Fruit fly (Drosophila melanogaster) whole organism, embryonic: Measurements from ENCODE around the gene CG16727.

Source experiments
- Atf3 ChIP-seq: fragments of 200-800 bp; sonication (Bioruptor generic); optimal IDR thresholded peaks from 3 replicates; lab custom pipeline; 2016; ENCODE audit warnings: missing biosample characterization, missing genetic modification characterization
- Bdp1 ChIP-seq: fragments of 200-800 bp; sonication (Bioruptor generic); optimal IDR thresholded peaks from 3 replicates; lab custom pipeline; 2016; ENCODE audit warnings: missing biosample characterization, missing genetic modification characterization
- Blimp-1 ChIP-seq: fragments of 200-800 bp; sonication (Bioruptor generic); optimal IDR thresholded peaks from 3 replicates; lab custom pipeline; 2018; ENCODE audit warnings: missing biosample characterization, missing genetic modification characterization, mild to moderate bottlenecking, moderate library complexity, missing genetic modification reagents
- CG1024 ChIP-seq: fragments of 200-800 bp; sonication (Bioruptor generic); IDR thresholded peaks from 2 replicates; pipeline ENCODE4 v1.3.6; 2022; ENCODE audit warnings: missing biosample characterization, missing genetic modification characterization
- CG10431 ChIP-seq: fragments of 200-800 bp; sonication (Bioruptor generic); optimal IDR thresholded peaks from 3 replicates; lab custom pipeline; 2018; ENCODE audit warnings: missing biosample characterization, mild to moderate bottlenecking, missing genetic modification characterization
- CG10959 ChIP-seq: fragments of 200-800 bp; sonication (Bioruptor generic); IDR thresholded peaks from 2 replicates; pipeline ENCODE4 v1.3.6; 2022; ENCODE audit warnings: missing biosample characterization, missing genetic modification characterization
- CG13624 ChIP-seq: fragments of 200-800 bp; sonication (Bioruptor generic); optimal IDR thresholded peaks from 2 replicates; lab custom pipeline; 2016; ENCODE audit warnings: missing biosample characterization, missing genetic modification characterization
- CG13894 ChIP-seq: fragments of 200-800 bp; sonication (Bioruptor generic); optimal IDR thresholded peaks from 3 replicates; lab custom pipeline; 2018; ENCODE audit warnings: missing biosample characterization, mild to moderate bottlenecking, missing genetic modification characterization, moderate library complexity
- CG14014 ChIP-seq: fragments of 200-800 bp; sonication (Bioruptor generic); IDR thresholded peaks from 2 replicates; pipeline ENCODE4 v1.3.6; 2022; ENCODE audit warnings: missing biosample characterization, missing genetic modification characterization
- CG1529 ChIP-seq: fragments of 200-800 bp; sonication (Bioruptor generic); optimal IDR thresholded peaks from 3 replicates; lab custom pipeline; 2018; ENCODE audit warnings: missing biosample characterization, missing genetic modification characterization
- CG15601 ChIP-seq: fragments of 200-800 bp; sonication (Bioruptor generic); optimal IDR thresholded peaks from 3 replicates; lab custom pipeline; 2019; ENCODE audit warnings: missing biosample characterization, mild to moderate bottlenecking, missing genetic modification characterization, moderate library complexity
- CG2116 ChIP-seq: fragments of 200-800 bp; sonication (Bioruptor generic); optimal IDR thresholded peaks from 3 replicates; lab custom pipeline; 2018; ENCODE audit warnings: missing biosample characterization, mild to moderate bottlenecking, missing genetic modification characterization
- CG3065 ChIP-seq: fragments of 200-800 bp; sonication (Bioruptor generic); optimal IDR thresholded peaks from 2 replicates; lab custom pipeline; 2016; ENCODE audit warnings: missing biosample characterization, missing genetic modification characterization
- CG31365 ChIP-seq: fragments of 200-800 bp; sonication (Bioruptor generic); optimal IDR thresholded peaks from 2 replicates; lab custom pipeline; 2018; ENCODE audit warnings: missing biosample characterization, mild to moderate bottlenecking, missing genetic modification characterization
- CG3163 ChIP-seq: fragments of 200-800 bp; sonication (Bioruptor generic); optimal IDR thresholded peaks from 3 replicates; lab custom pipeline; 2016; ENCODE audit warnings: missing biosample characterization, missing genetic modification characterization
- CG33557 ChIP-seq: fragments of 200-800 bp; sonication (Bioruptor generic); optimal IDR thresholded peaks from 2 replicates; lab custom pipeline; 2019; ENCODE audit warnings: missing biosample characterization, mild to moderate bottlenecking, missing genetic modification characterization, moderate library complexity
- CG34376 ChIP-seq: fragments of 200-800 bp; sonication (Bioruptor generic); optimal IDR thresholded peaks from 2 replicates; lab custom pipeline; 2018; ENCODE audit warnings: missing biosample characterization, mild to moderate bottlenecking, missing genetic modification characterization
- CG4707 ChIP-seq: fragments of 200-800 bp; sonication (Bioruptor generic); optimal IDR thresholded peaks from 2 replicates; lab custom pipeline; 2018; ENCODE audit warnings: missing biosample characterization, mild to moderate bottlenecking, missing genetic modification characterization, moderate library complexity
- CG6683 ChIP-seq: fragments of 200-800 bp; sonication (Bioruptor generic); optimal IDR thresholded peaks from 2 replicates; lab custom pipeline; 2017; ENCODE audit warnings: missing biosample characterization, mild to moderate bottlenecking, missing genetic modification characterization, missing genetic modification reagents
- Dbx ChIP-seq: fragments of 200-800 bp; sonication (Bioruptor generic); IDR thresholded peaks from 3 replicates; pipeline ENCODE4 v1.3.6; 2022; ENCODE audit warnings: missing biosample characterization, missing genetic modification characterization
- GATAe ChIP-seq: fragments of 200-800 bp; sonication (Bioruptor generic); conservative IDR thresholded peaks from 2 replicates; pipeline ENCODE4 v1.3.6; 2022; ENCODE audit warnings: missing biosample characterization, missing genetic modification characterization
- H2.0 ChIP-seq: fragments of 200-800 bp; sonication (Bioruptor generic); IDR thresholded peaks from 2 replicates; pipeline ENCODE4 v1.3.6; 2022; ENCODE audit warnings: missing biosample characterization, missing genetic modification characterization
- Jarid2 ChIP-seq: fragments of 200-800 bp; sonication (Bioruptor generic); optimal IDR thresholded peaks from 3 replicates; lab custom pipeline; 2017; ENCODE audit warnings: mild to moderate bottlenecking, missing biosample characterization, missing genetic modification reagents, missing genetic modification characterization
- NFAT ChIP-seq: fragments of 200-800 bp; sonication (Bioruptor generic); IDR thresholded peaks from 2 replicates; pipeline ENCODE4 v1.3.6; 2022; ENCODE audit warnings: missing biosample characterization, missing genetic modification characterization
- Pdp1 ChIP-seq, 2 experiments: fragments of 200-800 bp; sonication (Bioruptor generic); optimal IDR thresholded peaks; 3 replicates each; lab custom pipeline; 2016; ENCODE audit warnings: missing biosample characterization in 2 of 2, missing genetic modification characterization in 2 of 2, mild to moderate bottlenecking in 1 of 2, moderate library complexity in 1 of 2
- Rfx ChIP-seq: fragments of 200-800 bp; sonication (Bioruptor generic); IDR thresholded peaks from 2 replicates; pipeline ENCODE4 v1.3.6; 2022; ENCODE audit warnings: missing biosample characterization, missing genetic modification characterization
- Sox102F ChIP-seq: fragments of 200-800 bp; sonication (Bioruptor generic); optimal IDR thresholded peaks from 2 replicates; lab custom pipeline; 2018; ENCODE audit warnings: missing biosample characterization, mild to moderate bottlenecking, missing genetic modification characterization, moderate library complexity
- Vsx1 ChIP-seq: fragments of 200-800 bp; sonication (Bioruptor generic); optimal IDR thresholded peaks from 2 replicates; lab custom pipeline; 2017; ENCODE audit warnings: missing biosample characterization, mild to moderate bottlenecking, missing genetic modification characterization, missing genetic modification reagents
- ac ChIP-seq: fragments of 200-800 bp; sonication (Bioruptor generic); optimal IDR thresholded peaks from 3 replicates; lab custom pipeline; 2017; ENCODE audit warnings: missing biosample characterization, mild to moderate bottlenecking, missing genetic modification characterization
- cad ChIP-seq: fragments of >200 bp; optimal IDR thresholded peaks from 2 replicates; lab custom pipeline; 2017; ENCODE audit warnings: missing biosample characterization, missing genetic modification characterization
- chn ChIP-seq: fragments of 200-800 bp; sonication (Bioruptor generic); optimal IDR thresholded peaks from 2 replicates; lab custom pipeline; 2016; ENCODE audit warnings: missing biosample characterization, missing genetic modification characterization
- cwo ChIP-seq: fragments of 200-800 bp; sonication (Bioruptor generic); optimal IDR thresholded peaks from 3 replicates; lab custom pipeline; 2017; ENCODE audit warnings: missing biosample characterization, missing genetic modification characterization, mild to moderate bottlenecking, moderate library complexity, missing genetic modification reagents
- en ChIP-seq: fragments of 200-800 bp; sonication (Bioruptor generic); optimal IDR thresholded peaks from 2 replicates; lab custom pipeline; 2016; ENCODE audit warnings: missing biosample characterization, missing genetic modification characterization
- exex ChIP-seq: fragments of 200-800 bp; sonication (Bioruptor generic); optimal IDR thresholded peaks from 4 replicates; lab custom pipeline; 2018; ENCODE audit warnings: missing biosample characterization, mild to moderate bottlenecking, missing genetic modification characterization, moderate library complexity
- eyg ChIP-seq: fragments of 200-800 bp; sonication (Bioruptor generic); optimal IDR thresholded peaks from 3 replicates; lab custom pipeline; 2016; ENCODE audit warnings: missing biosample characterization, missing genetic modification characterization
- fd96Cb ChIP-seq: fragments of 200-800 bp; sonication (Bioruptor generic); optimal IDR thresholded peaks from 2 replicates; lab custom pipeline; 2018; ENCODE audit warnings: missing biosample characterization, mild to moderate bottlenecking, missing genetic modification characterization, moderate library complexity
- fu2 ChIP-seq: fragments of 200-800 bp; sonication (Bioruptor generic); optimal IDR thresholded peaks from 2 replicates; lab custom pipeline; 2016; ENCODE audit warnings: missing biosample characterization, missing genetic modification characterization
- gro ChIP-seq: fragments of 200-800 bp; sonication (Bioruptor generic); optimal IDR thresholded peaks from 2 replicates; lab custom pipeline; 2016; ENCODE audit warnings: missing biosample characterization, missing genetic modification characterization
- lov ChIP-seq, 2 experiments: fragments of 200-800 bp in 1 of 2; fragments of >200 bp in 1 of 2; sonication (Bioruptor generic) in 1 of 2; IDR thresholded peaks in 1 of 2; optimal IDR thresholded peaks in 1 of 2; 2 replicates in 1 of 2; 3 replicates in 1 of 2; pipeline versions ENCODE4 v1.3.6 to Lab custom; 2017 to 2022; ENCODE audit warnings: missing biosample characterization in 1 of 2, missing genetic modification characterization in 1 of 2
- pfk ChIP-seq: fragments of 200-800 bp; sonication (Bioruptor generic); optimal IDR thresholded peaks from 2 replicates; lab custom pipeline; 2018; ENCODE audit warnings: missing biosample characterization, mild to moderate bottlenecking, missing genetic modification characterization, moderate library complexity
- sd ChIP-seq: fragments of 200-800 bp; sonication (Bioruptor generic); optimal IDR thresholded peaks from 3 replicates; lab custom pipeline; 2018; ENCODE audit warnings: missing biosample characterization, mild to moderate bottlenecking, missing genetic modification characterization, moderate library complexity
- sug ChIP-seq: fragments of 200-800 bp; optimal IDR thresholded peaks from 2 replicates; lab custom pipeline; 2019; ENCODE audit warnings: missing biosample characterization, mild to moderate bottlenecking, missing genetic modification characterization, moderate library complexity
- trem ChIP-seq: fragments of 200-800 bp; optimal IDR thresholded peaks from 3 replicates; lab custom pipeline; 2019; ENCODE audit warnings: missing biosample characterization, mild to moderate bottlenecking, missing genetic modification characterization, moderate library complexity
- vvl ChIP-seq: fragments of 200-800 bp; sonication (Bioruptor generic); IDR thresholded peaks from 2 replicates; pipeline ENCODE4 v1.3.6; 2022; ENCODE audit warnings: missing biosample characterization, missing genetic modification characterization
- zf30C ChIP-seq: fragments of 200-800 bp; sonication (Bioruptor generic); optimal IDR thresholded peaks from 3 replicates; lab custom pipeline; 2018; ENCODE audit warnings: missing biosample characterization, mild to moderate bottlenecking, missing genetic modification characterization

The CG16727 gene

DNA sequence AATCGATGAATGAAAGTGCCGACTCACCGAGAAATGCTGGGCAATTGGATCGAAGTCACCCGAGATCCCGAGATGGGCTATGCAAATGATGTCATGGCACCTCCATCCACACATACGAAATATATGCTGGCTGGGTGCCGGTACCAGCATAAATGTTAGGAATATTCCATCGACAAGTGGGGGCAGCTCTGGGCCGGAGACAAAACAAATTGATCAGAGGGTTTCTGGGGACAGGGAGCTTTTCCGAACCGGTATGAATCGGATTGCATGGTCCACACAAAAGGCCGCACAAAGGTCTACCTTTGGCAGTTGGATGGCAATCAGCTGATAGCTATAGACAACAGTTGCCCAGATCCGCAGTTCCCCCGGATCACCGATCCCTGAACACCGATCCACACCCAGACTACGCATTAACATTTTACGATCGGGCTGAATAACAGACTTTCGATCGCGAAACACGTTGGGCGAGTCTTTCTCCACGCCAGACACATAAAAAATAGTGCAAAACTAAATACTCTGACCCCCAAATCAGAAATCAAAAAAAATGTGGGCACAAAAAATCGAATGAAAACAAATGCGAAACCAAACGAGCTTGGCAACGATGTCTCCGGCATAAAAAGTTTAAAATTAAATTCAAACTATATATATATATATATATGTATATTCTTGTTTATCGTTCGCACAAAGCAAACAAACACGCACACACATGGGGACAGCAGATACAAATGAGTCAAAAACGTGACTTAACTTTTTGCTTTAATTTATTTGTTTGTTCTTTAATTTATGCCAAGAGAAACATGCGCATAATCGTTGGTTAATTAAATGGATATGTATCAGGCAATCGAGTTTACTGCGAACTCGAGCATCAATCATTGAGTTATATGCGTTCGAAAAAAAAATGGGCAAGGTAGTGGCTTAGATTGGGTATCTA is 12.4 kb downstream of the CG16727 start (continued):
- TF ChIP-seq zf30C (GFP tag; lab: Kevin White, UChicago) (no peak), Vsx1 (GFP tag; lab: Kevin White, UChicago) (no peak), CG14014 (GFP tag; lab: Robert Waterston, UW) (no peak), cwo (GFP tag; lab: Kevin White, UChicago) (peak; percentile 89), Jarid2 (no peak), CG4707 (GFP tag; lab: Kevin White, UChicago) (no peak), vvl (GFP tag; lab: Robert Waterston, UW) (peak; percentile 60), eyg (GFP tag; lab: Kevin White, UChicago) (no peak), lov (optimal IDR thresholded peaks at IDR 0.05; lab: Kevin White, UChicago) (no peak), lov (GFP tag; IDR thresholded peaks at IDR 0.05; lab: Robert Waterston, UW) (peak; percentile 30; the same call in 1 of the 3 replicates), Bdp1 (GFP tag; lab: Kevin White, UChicago) (no peak), Atf3 (GFP tag; lab: Kevin White, UChicago) (no peak), sd (tag; lab: Kevin White, UChicago) (peak; percentile 12), fd96Cb (tag; lab: Kevin White, UChicago) (no peak), chn (no peak), pfk (GFP tag; lab: Kevin White, UChicago) (no peak), ac (GFP tag; lab: Kevin White, UChicago) (no peak), fu2 (GFP tag; lab: Kevin White, UChicago) (no peak), CG13894 (peak; percentile 98), Pdp1 (GFP tag; optimal IDR thresholded peaks at IDR 0.05; lab: Kevin White, UChicago) (peak in 1 of 2 experiments; percentile 51), GATAe (GFP tag; lab: Robert Waterston, UW) (no peak), CG3163 (GFP tag; lab: Kevin White, UChicago) (no peak), CG15601 (tag; lab: Kevin White, UChicago) (no peak), en (no peak), Sox102F (GFP tag; lab: Kevin White, UChicago) (no peak), trem (tag; lab: Kevin White, UChicago) (no peak), gro (GFP tag; lab: Kevin White, UChicago) (no peak), CG1024 (GFP tag; lab: Robert Waterston, UW) (no peak), CG34376 (GFP tag; lab: Kevin White, UChicago) (peak; percentile 2), exex (tag; lab: Kevin White, UChicago) (no peak), CG13624 (GFP tag; lab: Kevin White, UChicago) (peak; percentile 0), CG6683 (GFP tag; lab: Kevin White, UChicago) (no peak), CG10431 (GFP tag; lab: Kevin White, UChicago) (no peak), NFAT (peak; percentile 28; the same call in 1 of the 2 replicates), CG2116 (GFP tag; lab: Kevin White, UChicago) (no peak), cad (no peak), H2.0 (GFP tag; lab: Robert Waterston, UW) (no peak), Blimp-1 (GFP tag; lab: Kevin White, UChicago) (no peak), CG3065 (no peak), CG33557 (GFP tag; lab: Kevin White, UChicago) (no peak), Rfx (GFP tag; lab: Robert Waterston, UW) (peak; percentile 26; the same call in 1 of the 2 replicates), Dbx (GFP tag; lab: Robert Waterston, UW) (0 out of 3 replicates have a peak, but pooled peaks have one; percentile 20), CG1529 (no peak), CG10959 (GFP tag; lab: Robert Waterston, UW) (no peak), sug (no peak), CG31365 (tag; lab: Kevin White, UChicago) (no peak)
